Worm (Caenorhabditis elegans): Measurements from ENCODE around the gene nlp-56.

The nlp-56 gene

ce11 chrIV:14764719-14765173 is 19.8 kb downstream of the nlp-56 start:
- no peak for TF ChIP-seq unc-62 (GFP tag; optimal IDR thresholded peaks at IDR 0.05)

- TF ChIP-seq unc-62 (GFP tag; optimal IDR thresholded peaks at IDR 0.05): no peak
These were observed 20.4 kb downstream of the nlp-56 start for ce11 chrIV:14763938-14764718.

ce11 chrIV:14760845-14761244 is 23.7 kb downstream of the nlp-56 start, which contains the start of gene ptp-5.2:
TSS of gene ptp-5.2 (minus strand) at chrIV:14760945.
- TF ChIP-seq unc-62 (GFP tag; optimal IDR thresholded peaks at IDR 0.05): no peak

- TF ChIP-seq unc-62 (GFP tag; optimal IDR thresholded peaks at IDR 0.05): no peak
These were observed 24.9 kb downstream of the nlp-56 start for ce11 chrIV:14759662-14760061.

- TF ChIP-seq unc-62 (GFP tag; optimal IDR thresholded peaks at IDR 0.05): no peak
These were observed 26.8 kb downstream of the nlp-56 start for ce11 chrIV:14757786-14758185.

ce11 chrIV:14754912-14755311 is 29.6 kb downstream of the nlp-56 start, which contains the start of gene Y57G11C.499:
TSS of gene Y57G11C.499 (minus strand) at chrIV:14754934.
- no peak for TF ChIP-seq unc-62 (GFP tag; optimal IDR thresholded peaks at IDR 0.05)

- no peak for TF ChIP-seq unc-62 (GFP tag; optimal IDR thresholded peaks at IDR 0.05)
These were observed 42.6 kb downstream of the nlp-56 start for ce11 chrIV:14741926-14742325.
